Worm (Caenorhabditis elegans): ENCODE results near the gene R13H4.6.

DNA sequence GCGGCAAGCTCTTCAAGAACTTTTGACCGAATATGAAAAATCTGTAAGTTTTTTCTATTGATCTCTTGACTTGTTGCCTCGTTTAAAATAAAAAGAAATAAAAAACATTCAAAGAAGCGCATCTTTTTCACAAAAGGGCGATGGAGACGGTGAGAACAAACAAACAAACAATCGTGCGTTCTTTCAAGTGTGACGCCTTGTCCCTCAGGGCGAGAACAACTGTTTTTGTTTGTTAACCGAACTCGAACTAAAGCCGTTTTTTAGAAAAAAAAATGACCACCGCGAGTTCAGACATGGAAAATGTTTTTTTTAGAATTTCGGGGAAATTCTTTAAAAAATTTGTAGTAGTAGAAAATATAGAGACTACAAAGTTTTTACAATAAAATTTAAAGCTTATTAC, 15.9 kb upstream of the R13H4.6 start:
- TF ChIP-seq F13H6.1 (tag; optimal IDR thresholded peaks at IDR 0.05) (no peak), ceh-9 (tag; optimal IDR thresholded peaks at IDR 0.05) (no peak), madf-2 (tag; optimal IDR thresholded peaks at IDR 0.05) (no peak), eyg-1 (tag; optimal IDR thresholded peaks at IDR 0.05) (no peak), pqm-1 (tag; optimal IDR thresholded peaks at IDR 0.05) (no peak), unc-55 (GFP tag; optimal IDR thresholded peaks at IDR 0.05) (no peak), unc-86 (tag; optimal IDR thresholded peaks at IDR 0.05) (no peak), ama-1 (optimal IDR thresholded peaks at IDR 0.05) (no peak), fkh-6 (tag; optimal IDR thresholded peaks at IDR 0.05) (no peak), ztf-16 (tag; optimal IDR thresholded peaks at IDR 0.05) (no peak), pha-4 (tag; optimal IDR thresholded peaks at IDR 0.05) (no peak), nhr-232 (tag; optimal IDR thresholded peaks at IDR 0.05) (no peak), lin-11 (tag; optimal IDR thresholded peaks at IDR 0.05) (no peak), nfya-1 (tag; optimal IDR thresholded peaks at IDR 0.05) (no peak)

Measured in whole organism, late embryonic.